Worm (Caenorhabditis elegans): ENCODE measurements around the gene rad-51.

ce11 chrIV:10239045-10239444 is 45.0 kb downstream of the rad-51 start, which contains the start of gene ech-8:
- TF ChIP-seq nhr-76 (tag; optimal IDR thresholded peaks at IDR 0.05): no peak
- TF ChIP-seq pha-4 (tag; optimal IDR thresholded peaks at IDR 0.05): no peak
- TF ChIP-seq nhr-12 (tag; optimal IDR thresholded peaks at IDR 0.05): no peak
- TF ChIP-seq lsy-2 (tag; optimal IDR thresholded peaks at IDR 0.05): no peak
- TF ChIP-seq unc-39 (tag; optimal IDR thresholded peaks at IDR 0.05): no peak
- no peak for TF ChIP-seq unc-62 (GFP tag; optimal IDR thresholded peaks at IDR 0.05)
